Worm (Caenorhabditis elegans) whole organism, L4/young adult: Measurements from ENCODE around the gene srh-97.

ENCODE experiments used
- W03F9.2 ChIP-seq: fragments of 150-350 bp; optimal IDR thresholded peaks from 2 replicates; lab custom pipeline; 2014; ENCODE audit warnings: missing biosample characterization, missing genetic modification characterization
- dao-5 ChIP-seq: sonication (generic microtip); optimal IDR thresholded peaks from 2 replicates; lab custom pipeline; 2016; ENCODE audit warnings: missing genotype, missing genetic modification characterization, moderate library complexity, missing compliant biosample characterization
- him-1 ChIP-seq: sonication (generic microtip); optimal IDR thresholded peaks from 2 replicates; lab custom pipeline; 2016; ENCODE audit warnings: missing genotype, missing genetic modification reagents, missing genetic modification characterization, missing compliant biosample characterization

Gene srh-97

DNA sequence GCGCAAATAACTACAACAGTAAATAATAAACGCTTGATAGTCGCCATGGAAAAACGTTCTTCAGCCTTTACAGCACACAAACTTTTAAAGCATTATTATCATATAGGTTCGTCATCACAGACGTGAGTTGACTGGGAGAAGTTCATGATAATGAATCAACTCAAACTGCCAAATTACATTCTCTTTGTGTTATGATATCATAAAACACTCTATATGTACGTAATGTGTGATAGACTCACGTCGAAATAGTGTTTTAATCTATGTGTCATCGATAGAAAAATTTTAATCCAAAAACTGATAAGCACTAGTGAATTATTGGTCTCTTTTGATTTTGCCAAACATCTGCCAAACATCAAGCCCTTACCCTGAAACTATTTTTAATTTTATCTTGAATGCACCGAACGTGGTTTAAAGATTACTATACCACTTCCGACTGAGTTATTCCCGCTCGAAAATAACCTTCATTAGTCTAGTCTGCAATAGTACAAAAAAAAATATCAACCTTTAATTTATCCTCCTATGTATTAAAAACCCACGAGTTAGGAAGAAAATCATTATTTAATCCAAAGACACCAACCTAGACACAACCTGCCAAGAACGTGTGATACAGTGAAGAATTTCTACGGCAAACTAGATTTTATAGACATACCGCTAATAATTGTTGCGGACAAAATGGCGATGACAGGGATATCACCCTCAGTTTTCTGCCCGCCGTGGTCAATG, 7.4 kb upstream of the srh-97 start, which contains the start of the genes clc-12 and clec-240:
Gene clc-12, minus strand, starts transcription at position 47 of the 723 bp plus-strand sequence.
Gene clec-240, plus strand, starts transcription at position 673 of the 723 bp plus-strand sequence.
- TF ChIP-seq him-1 (tag; lab: Kevin White, UChicago) = no peak
- TF ChIP-seq dao-5 (tag; lab: Kevin White, UChicago) = no peak
- TF ChIP-seq W03F9.2 (tag; lab: Kevin White, UChicago) = no peak

- no peak for TF ChIP-seq W03F9.2 (tag; lab: Kevin White, UChicago)
- no peak for TF ChIP-seq dao-5 (tag; lab: Kevin White, UChicago)
- TF ChIP-seq him-1 (tag; lab: Kevin White, UChicago) = no peak
These were observed 3.7 kb upstream of the srh-97 start, which contains the start of gene clec-241 for ce11 chrV:17013232-17013631. Gene clec-241 (minus strand): TSS chrV:17013332.

- TF ChIP-seq W03F9.2 (tag; lab: Kevin White, UChicago) (no peak), him-1 (tag; lab: Kevin White, UChicago) (no peak), dao-5 (tag; lab: Kevin White, UChicago) (no peak)
These were observed 2.8 kb upstream of the srh-97 start, which contains the start of gene clc-13 for ce11 chrV:17014050-17014449. Gene clc-13 (plus strand): TSS chrV:17014408.

DNA sequence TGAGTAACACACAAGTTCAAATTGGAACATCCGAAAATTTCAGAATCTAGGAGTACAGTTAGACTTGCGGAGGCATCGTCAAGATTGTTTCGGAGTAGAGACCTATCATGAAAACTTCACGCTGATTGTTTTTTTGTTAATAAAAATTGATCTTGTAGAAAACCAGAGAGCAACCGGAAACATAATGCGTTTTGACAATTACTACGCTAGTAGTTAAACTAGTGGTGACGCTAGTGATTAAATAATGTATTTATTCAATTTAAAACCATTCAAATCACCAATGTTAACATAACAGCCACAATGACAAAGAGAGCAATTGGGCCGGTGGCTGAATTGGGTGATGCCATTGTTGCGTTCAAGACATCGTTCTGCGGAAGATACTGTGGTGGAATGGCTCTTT, 2.8 kb downstream of the srh-97 start, which contains the start of gene F49H6.17:
Gene F49H6.17, plus strand, starts transcription at position 301 of the 400 bp plus-strand sequence.
- TF ChIP-seq him-1 (tag; lab: Kevin White, UChicago) (no peak), W03F9.2 (tag; lab: Kevin White, UChicago) (no peak), dao-5 (tag; lab: Kevin White, UChicago) (no peak)

- no peak for TF ChIP-seq W03F9.2 (tag; lab: Kevin White, UChicago)
- no peak for TF ChIP-seq him-1 (tag; lab: Kevin White, UChicago)
- TF ChIP-seq dao-5 (tag; lab: Kevin White, UChicago) = no peak
These were observed 4.5 kb downstream of the srh-97 start, which contains the start of gene F49H6.12 for ce11 chrV:17021361-17021760. Gene F49H6.12 (minus strand): TSS chrV:17021461.

DNA sequence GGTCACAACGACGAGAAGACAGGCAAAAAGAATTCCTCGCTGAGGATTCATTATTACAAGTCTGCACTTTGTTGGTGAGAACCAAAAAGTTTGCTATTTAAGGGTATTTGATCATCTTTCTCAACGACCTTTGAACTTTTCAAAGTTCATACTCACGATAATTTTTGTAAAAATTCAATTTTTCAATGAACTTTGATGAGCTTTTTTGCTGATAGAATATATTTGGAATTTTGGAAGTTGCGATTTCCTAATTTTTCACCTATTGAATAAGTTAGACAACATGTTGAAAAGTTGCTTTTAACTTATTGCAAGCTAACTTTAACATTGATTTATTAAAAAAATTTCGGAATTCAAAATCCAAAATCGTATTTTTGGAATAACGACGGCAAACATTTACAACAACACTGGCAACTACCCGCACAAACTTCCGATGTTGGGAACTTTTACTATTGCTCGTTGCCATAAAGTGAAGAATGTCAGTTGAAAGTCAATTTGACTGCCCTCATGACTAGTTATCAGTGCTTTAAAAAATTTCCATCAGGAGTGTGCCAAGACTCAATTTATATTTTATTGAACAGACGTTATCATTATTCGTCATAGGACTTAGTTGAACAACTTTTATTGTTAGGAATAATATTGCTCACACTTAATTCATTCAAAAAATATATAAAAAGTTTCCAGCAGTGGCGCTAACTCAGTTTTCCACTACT, 5.9 kb downstream of the srh-97 start, which contains the start of the genes F49H6.8 and F49H6.5:
Gene F49H6.8, minus strand, starts transcription at position 51 of the 710 bp plus-strand sequence.
Gene F49H6.5, plus strand, starts transcription at position 629 of the 710 bp plus-strand sequence.
- TF ChIP-seq him-1 (tag; lab: Kevin White, UChicago) (no peak), dao-5 (tag; lab: Kevin White, UChicago) (no peak)

ce11 chrV:17026289-17026688, 9.4 kb downstream of the srh-97 start, which contains the start of gene F49H6.15:
Gene F49H6.15 (minus strand): TSS chrV:17026389.
- TF ChIP-seq dao-5 (tag; lab: Kevin White, UChicago) (no peak), him-1 (tag; lab: Kevin White, UChicago) (no peak), W03F9.2 (tag; lab: Kevin White, UChicago) (no peak)

DNA sequence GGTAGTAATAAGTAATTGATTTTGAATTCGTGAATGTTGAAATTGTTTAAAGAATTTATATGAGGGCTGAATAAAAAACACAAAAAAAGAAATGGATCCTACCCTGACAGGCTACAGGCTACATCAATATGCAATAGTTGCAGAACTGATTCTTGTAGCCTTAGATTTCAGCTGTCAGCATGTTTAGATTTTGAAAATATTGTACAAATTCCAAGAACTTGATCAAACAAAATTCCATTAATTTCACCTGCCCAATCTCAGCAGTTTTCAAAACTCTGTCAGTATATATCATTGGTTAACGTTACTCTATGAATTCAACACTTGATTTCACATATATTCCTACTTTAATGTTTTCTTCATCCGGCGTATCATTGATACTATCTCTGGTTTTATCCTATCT, 13.5 kb downstream of the srh-97 start:
- TF ChIP-seq dao-5 (tag; lab: Kevin White, UChicago) (no peak), him-1 (tag; lab: Kevin White, UChicago) (no peak), W03F9.2 (tag; lab: Kevin White, UChicago) (no peak)

- TF ChIP-seq him-1 (tag; lab: Kevin White, UChicago) = no peak
These were observed 19.0 kb downstream of the srh-97 start, which contains the start of gene srz-94 for ce11 chrV:17035850-17036249. Gene srz-94 (minus strand): TSS chrV:17035950.

DNA sequence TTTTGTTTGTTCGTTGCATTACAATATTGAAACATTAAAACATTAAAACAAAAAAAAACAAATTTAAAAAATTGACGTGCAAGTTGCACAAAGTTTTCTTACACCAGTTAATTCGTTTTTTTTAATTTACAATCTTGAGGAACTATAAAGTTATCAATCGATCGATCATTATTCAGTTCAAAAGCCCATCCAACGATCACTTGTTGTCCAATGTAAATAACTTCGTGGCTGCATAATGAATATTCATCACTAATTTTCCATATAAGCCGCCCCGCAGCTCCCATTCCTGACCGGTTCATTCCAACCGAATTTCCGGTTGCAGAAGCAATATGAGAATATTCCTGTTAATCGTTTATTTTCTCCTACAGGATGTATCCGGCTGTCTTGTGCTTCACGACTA, 25.4 kb downstream of the srh-97 start, which contains the start of gene hpo-33:
Gene hpo-33, plus strand, starts transcription at position 301 of the 400 bp plus-strand sequence.
- TF ChIP-seq dao-5 (tag; lab: Kevin White, UChicago) = no peak
- no peak for TF ChIP-seq him-1 (tag; lab: Kevin White, UChicago)
- TF ChIP-seq W03F9.2 (tag; lab: Kevin White, UChicago) = no peak

ce11 chrV:17044500-17044899, 27.6 kb downstream of the srh-97 start, which contains the start of gene F28B1.2:
Gene F28B1.2 (plus strand): TSS chrV:17044800.
- TF ChIP-seq him-1 (tag; lab: Kevin White, UChicago) = no peak
- no peak for TF ChIP-seq W03F9.2 (tag; lab: Kevin White, UChicago)
- TF ChIP-seq dao-5 (tag; lab: Kevin White, UChicago) = no peak

DNA sequence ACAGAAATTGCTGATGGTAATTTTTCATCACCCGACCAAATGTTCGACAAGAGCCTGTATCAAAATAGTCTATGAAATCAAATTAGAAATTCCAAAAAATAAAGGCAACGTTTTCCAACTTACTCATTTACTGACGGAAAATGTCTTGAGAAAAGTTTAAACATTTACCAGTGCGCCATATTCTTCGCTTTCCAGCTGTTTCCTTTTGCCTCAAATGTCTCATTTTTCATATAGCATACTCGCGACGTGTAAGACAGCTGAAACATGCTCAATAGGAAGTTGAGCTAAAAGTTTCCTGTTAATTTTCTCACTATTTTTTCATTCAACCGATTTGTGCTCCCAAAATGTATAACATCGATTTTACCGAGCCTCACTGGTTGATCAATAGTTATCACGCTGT, 43.1 kb downstream of the srh-97 start, which contains the start of gene sri-66:
Gene sri-66, plus strand, starts transcription at position 301 of the 400 bp plus-strand sequence.
- TF ChIP-seq him-1 (tag; lab: Kevin White, UChicago) (no peak), dao-5 (tag; lab: Kevin White, UChicago) (no peak), W03F9.2 (tag; lab: Kevin White, UChicago) (no peak)

ce11 chrV:17061585-17061984, 44.7 kb downstream of the srh-97 start, which contains the start of gene F28B1.9:
Gene F28B1.9 (plus strand): TSS chrV:17061885.
- TF ChIP-seq him-1 (tag; lab: Kevin White, UChicago) (no peak), W03F9.2 (tag; lab: Kevin White, UChicago) (no peak), dao-5 (tag; lab: Kevin White, UChicago) (no peak)
